Fruit fly (Drosophila melanogaster) whole organism, adult: ENCODE results near the gene side-II.

Experiments used
- CG11617 ChIP-seq: fragments of 200-800 bp; sonication (Bioruptor generic); optimal IDR thresholded peaks from 2 replicates; lab custom pipeline; 2017; ENCODE audit warnings: mild to moderate bottlenecking, missing biosample characterization, missing genetic modification reagents, missing genetic modification characterization
- CG12768 ChIP-seq: fragments of 200-800 bp; sonication (Bioruptor generic); optimal IDR thresholded peaks from 2 replicates; lab custom pipeline; 2017; ENCODE audit warnings: missing biosample characterization, missing genetic modification characterization, mild to moderate bottlenecking, moderate library complexity, missing genetic modification reagents
- CG14711 ChIP-seq: fragments of 200-800 bp; sonication (Bioruptor generic); optimal IDR thresholded peaks from 2 replicates; lab custom pipeline; 2018; ENCODE audit warnings: missing biosample characterization, mild to moderate bottlenecking, missing genetic modification characterization, moderate library complexity
- CG1620 ChIP-seq: fragments of 200-800 bp; sonication (Bioruptor generic); optimal IDR thresholded peaks from 2 replicates; lab custom pipeline; 2016; ENCODE audit warnings: missing biosample characterization, missing genetic modification characterization
- CG33017 ChIP-seq: fragments of 200-800 bp; sonication (Bioruptor generic); optimal IDR thresholded peaks from 2 replicates; lab custom pipeline; 2018; ENCODE audit warnings: missing biosample characterization, mild to moderate bottlenecking, missing genetic modification characterization, moderate library complexity
- CG5204 ChIP-seq: fragments of 200-800 bp; sonication (Bioruptor generic); optimal IDR thresholded peaks from 2 replicates; lab custom pipeline; 2016; ENCODE audit warnings: missing biosample characterization, missing genetic modification characterization
- CG7045 ChIP-seq: fragments of 200-800 bp; sonication (Bioruptor generic); optimal IDR thresholded peaks from 2 replicates; lab custom pipeline; 2017; ENCODE audit warnings: missing biosample characterization, mild to moderate bottlenecking, missing genetic modification characterization
- CG7101 ChIP-seq: fragments of 200-800 bp; sonication (Bioruptor generic); optimal IDR thresholded peaks from 2 replicates; lab custom pipeline; 2018; ENCODE audit warnings: missing biosample characterization, mild to moderate bottlenecking, missing genetic modification characterization, moderate library complexity
- Clk ChIP-seq: fragments of 200-800 bp; sonication (Bioruptor generic); optimal IDR thresholded peaks from 2 replicates; lab custom pipeline; 2017; ENCODE audit warnings: missing biosample characterization, missing genetic modification characterization
- Crg-1 ChIP-seq: fragments of 200-800 bp; sonication (Bioruptor generic); optimal IDR thresholded peaks from 2 replicates; lab custom pipeline; 2016; ENCODE audit warnings: missing biosample characterization, missing genetic modification characterization
- Hr96 ChIP-seq: fragments of 200-800 bp; sonication (Bioruptor generic); optimal IDR thresholded peaks from 2 replicates; lab custom pipeline; 2016; ENCODE audit warnings: missing biosample characterization, missing genetic modification characterization
- Mnt ChIP-seq: fragments of 200-800 bp; sonication (Bioruptor generic); optimal IDR thresholded peaks from 2 replicates; lab custom pipeline; 2016; ENCODE audit warnings: missing biosample characterization, mild to moderate bottlenecking, missing genetic modification characterization
- bab1 ChIP-seq: fragments of 200-800 bp; sonication (Bioruptor generic); optimal IDR thresholded peaks from 3 replicates; lab custom pipeline; 2019; ENCODE audit warnings: missing biosample characterization, mild to moderate bottlenecking, missing genetic modification characterization, moderate library complexity
- cic ChIP-seq: fragments of 200-800 bp; sonication (Bioruptor generic); optimal IDR thresholded peaks from 2 replicates; lab custom pipeline; 2017; ENCODE audit warnings: missing biosample characterization, mild to moderate bottlenecking, missing genetic modification characterization, moderate library complexity
- cnc ChIP-seq, 2 experiments: fragments of >200 bp; optimal IDR thresholded peaks; 2 replicates each; lab custom pipeline; 2017
- kay ChIP-seq: fragments of 200-800 bp; sonication (Bioruptor generic); peaks from one replicate; lab custom pipeline; 2016; ENCODE audit warnings: missing biosample characterization, missing genetic modification characterization, borderline replicate concordance
- ovo ChIP-seq: fragments of 200-800 bp; sonication (Bioruptor generic); optimal IDR thresholded peaks from 2 replicates; lab custom pipeline; 2016; ENCODE audit warnings: missing biosample characterization, missing genetic modification characterization
- pad ChIP-seq: fragments of 200-800 bp; sonication (Bioruptor generic); optimal IDR thresholded peaks from 3 replicates; lab custom pipeline; 2017; ENCODE audit warnings: missing biosample characterization, missing genetic modification characterization, mild to moderate bottlenecking, moderate library complexity, missing genetic modification reagents
- tj ChIP-seq: fragments of 200-800 bp; sonication (Bioruptor generic); optimal IDR thresholded peaks from 3 replicates; lab custom pipeline; 2017; ENCODE audit warnings: missing biosample characterization, mild to moderate bottlenecking, missing genetic modification characterization, moderate library complexity
- toe ChIP-seq: fragments of 200-800 bp; sonication (Bioruptor generic); optimal IDR thresholded peaks from 2 replicates; lab custom pipeline; 2016; ENCODE audit warnings: missing biosample characterization, missing genetic modification characterization

Gene side-II

dm6 chr2L:14972133-14972532, at the start of gene side-II:
TSS of gene side-II (minus strand) at chr2L:14972300.
- TF ChIP-seq CG14711 (tag; lab: Kevin White, UChicago), result no peak

dm6 chr2L:15016031-15016430, 43.9 kb upstream of the side-II start, which contains the start of gene GABA-B-R1:
TSS of gene GABA-B-R1 (plus strand) at chr2L:15016331.
- no peak for TF ChIP-seq CG7045 (GFP tag; lab: Kevin White, UChicago)
- TF ChIP-seq CG12768 (GFP tag; lab: Kevin White, UChicago), result no peak
- TF ChIP-seq CG11617, result no peak

dm6 chr2L:15013523-15013922, 41.4 kb upstream of the side-II start:
- TF ChIP-seq Clk (GFP tag; lab: Kevin White, UChicago) (no peak), Hr96 (GFP tag; lab: Kevin White, UChicago) (peak; percentile 2), cic (GFP tag; lab: Kevin White, UChicago) (peak; percentile 13), ovo (GFP tag; lab: Kevin White, UChicago) (no peak), CG1620 (GFP tag; lab: Kevin White, UChicago) (no peak)

- TF ChIP-seq Clk (GFP tag; lab: Kevin White, UChicago), result no peak
- no peak for TF ChIP-seq tj (GFP tag; lab: Kevin White, UChicago)
- TF ChIP-seq CG14711 (tag; lab: Kevin White, UChicago), result no peak
- no peak for TF ChIP-seq CG33017 (tag; lab: Kevin White, UChicago)
- TF ChIP-seq ovo (GFP tag; lab: Kevin White, UChicago), result no peak
These were observed 39.7 kb upstream of the side-II start for dm6 chr2L:15011779-15012178.

- TF ChIP-seq bab1, result peak; percentile 88
- TF ChIP-seq cnc (optimal IDR thresholded peaks at IDR 0.05; lab: Kevin White, UChicago), result no peak
- peak; percentile 63 for TF ChIP-seq CG5204 (GFP tag; lab: Kevin White, UChicago)
- peak; percentile 43 for TF ChIP-seq tj (GFP tag; lab: Kevin White, UChicago)
- TF ChIP-seq Hr96 (GFP tag; lab: Kevin White, UChicago), result peak; percentile 65
- TF ChIP-seq toe (GFP tag; lab: Kevin White, UChicago), result peak; percentile 78
- TF ChIP-seq CG1620 (GFP tag; lab: Kevin White, UChicago), result peak; percentile 71
- TF ChIP-seq pad (GFP tag; lab: Kevin White, UChicago), result peak; percentile 26
- TF ChIP-seq CG12768 (GFP tag; lab: Kevin White, UChicago), result peak; percentile 47
- peak; percentile 75 for TF ChIP-seq CG14711 (tag; lab: Kevin White, UChicago)
- TF ChIP-seq CG11617, result peak; percentile 75
- TF ChIP-seq CG33017 (tag; lab: Kevin White, UChicago), result peak; percentile 70
- TF ChIP-seq Clk (GFP tag; lab: Kevin White, UChicago), result peak; percentile 30
- peak; percentile 63 for TF ChIP-seq CG7045 (GFP tag; lab: Kevin White, UChicago)
- peak; percentile 20 for TF ChIP-seq Crg-1
- peak; percentile 65 for TF ChIP-seq Mnt (GFP tag; lab: Kevin White, UChicago)
- TF ChIP-seq CG7101 (tag; lab: Kevin White, UChicago), result peak; percentile 83
- no peak for TF ChIP-seq kay (GFP tag; lab: Kevin White, UChicago)
- peak; percentile 28 for TF ChIP-seq ovo (GFP tag; lab: Kevin White, UChicago)
- no peak for TF ChIP-seq cic (GFP tag; lab: Kevin White, UChicago)
These were observed 37.6 kb upstream of the side-II start, which contains the start of the genes THG and Rnmt for dm6 chr2L:15009703-15010102. TSS of gene THG (minus strand) at chr2L:15009724. TSS of gene Rnmt (plus strand) at chr2L:15009939.

- no peak for TF ChIP-seq toe (GFP tag; lab: Kevin White, UChicago)
- TF ChIP-seq kay (GFP tag; lab: Kevin White, UChicago), result no peak
- no peak for TF ChIP-seq bab1
These were observed 35.9 kb upstream of the side-II start for dm6 chr2L:15008034-15008433.

- TF ChIP-seq CG7045 (GFP tag; lab: Kevin White, UChicago) (no peak), toe (GFP tag; lab: Kevin White, UChicago) (no peak), bab1 (no peak), CG11617 (no peak), ovo (GFP tag; lab: Kevin White, UChicago) (no peak), Hr96 (GFP tag; lab: Kevin White, UChicago) (no peak), pad (GFP tag; lab: Kevin White, UChicago) (no peak), Crg-1 (no peak), CG7101 (tag; lab: Kevin White, UChicago) (no peak), Mnt (GFP tag; lab: Kevin White, UChicago) (no peak), CG12768 (GFP tag; lab: Kevin White, UChicago) (no peak), kay (GFP tag; lab: Kevin White, UChicago) (no peak), CG1620 (GFP tag; lab: Kevin White, UChicago) (no peak), CG33017 (tag; lab: Kevin White, UChicago) (no peak), cic (GFP tag; lab: Kevin White, UChicago) (no peak)
These were observed 35.3 kb upstream of the side-II start, which contains the start of the genes Ankrd49 and NC2beta for dm6 chr2L:15007331-15007863. TSS of gene Ankrd49 (minus strand) at chr2L:15007431. TSS of gene NC2beta (plus strand) at chr2L:15007813.
